Fruit fly (Drosophila melanogaster): Measurements from ENCODE around the gene Spase25.

- no peak for TF ChIP-seq CTCF (optimal IDR thresholded peaks at IDR 0.05)
- no peak for TF ChIP-seq CG8478 (optimal IDR thresholded peaks at IDR 0.05)
Observed at dm6 chrX:11450406-11450805, 34.6 kb upstream of the Spase25 start.
